Worm (Caenorhabditis elegans) whole organism, early embryonic: ENCODE measurements around the gene F54D11.4.

Experiments used
- B0310.2 ChIP-seq: sonication (generic microtip); optimal IDR thresholded peaks from 2 replicates; lab custom pipeline; 2016; ENCODE audit warnings: mild to moderate bottlenecking, missing genetic modification characterization, missing compliant biosample characterization
- ama-1 ChIP-seq: fragments of 150-350 bp; optimal IDR thresholded peaks from 2 replicates; lab custom pipeline; 2014
- ceh-13 ChIP-seq: fragments of 200-800 bp; sonication (Bioruptor generic); optimal IDR thresholded peaks from 2 replicates; lab custom pipeline; 2018; ENCODE audit warnings: mild to moderate bottlenecking, missing genetic modification characterization, missing compliant biosample characterization
- flt-1 ChIP-seq: fragments of 200-800 bp; sonication (Bioruptor generic); IDR thresholded peaks from 2 replicates; pipeline ENCODE4 v1.3.6; 2022; ENCODE audit warnings: missing genetic modification characterization, missing compliant biosample characterization
- pes-1 ChIP-seq: fragments of 200-800 bp; sonication (Bioruptor generic); IDR thresholded peaks from 2 replicates; pipeline ENCODE4 v1.3.6; 2022; ENCODE audit warnings: missing genetic modification reagents, missing genetic modification characterization, missing compliant biosample characterization
- sea-1 ChIP-seq: fragments of 200-800 bp; sonication (Bioruptor generic); conservative IDR thresholded peaks from 2 replicates; pipeline ENCODE4 v1.3.6; 2022; ENCODE audit warnings: missing genetic modification characterization, missing compliant biosample characterization
- tra-4 ChIP-seq: sonication (generic microtip); optimal IDR thresholded peaks from 2 replicates; lab custom pipeline; 2017; ENCODE audit warnings: missing genetic modification characterization, missing compliant biosample characterization

DNA sequence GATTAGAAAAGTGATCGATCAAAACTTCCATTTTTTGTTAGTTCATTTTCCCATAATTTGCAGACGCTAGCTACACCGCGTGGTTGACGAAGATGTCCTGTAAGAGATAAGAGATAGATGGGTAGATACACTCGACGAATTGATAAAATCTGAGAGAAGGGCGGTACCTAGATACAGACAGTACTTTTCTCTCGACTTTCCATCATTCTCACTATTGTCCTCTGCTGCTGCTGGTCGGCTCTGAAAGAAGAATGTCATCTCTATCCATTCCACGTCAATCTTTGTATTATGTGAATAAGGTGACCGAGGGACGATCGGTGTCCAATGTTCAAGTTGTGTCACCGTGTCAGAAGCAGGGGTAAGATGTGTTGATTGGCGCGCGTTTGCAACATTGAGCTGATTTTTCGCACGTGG lies 12.6 kb downstream of the F54D11.4 start, which contains the start of gene pmt-2:
- TF ChIP-seq sea-1 (GFP tag; lab: Robert Waterston, UW) (no peak), B0310.2 (tag; lab: Kevin White, UChicago) (no peak), ceh-13 (GFP tag; lab: Kevin White, UChicago) (no peak), pes-1 (no peak), flt-1 (GFP tag; lab: Robert Waterston, UW) (no peak), ama-1 (lab: Kevin White, UChicago) (no peak), tra-4 (no peak)
